Fruit fly (Drosophila melanogaster): ENCODE data around the gene Cyp1.
A peak's percentile ranks its signal among the peaks of the same experiment; 100 is the strongest.

- TF ChIP-seq Ets98B (GFP tag; IDR thresholded peaks at IDR 0.05): peak; percentile 65; the same call in 1 of the 2 replicates
- no peak for TF ChIP-seq CG10348 (GFP tag; IDR thresholded peaks at IDR 0.05)
- peak; percentile 60; the same call in 1 of the 3 replicates for TF ChIP-seq CG4496 (GFP tag; IDR thresholded peaks at IDR 0.05)
- peak; percentile 35 for TF ChIP-seq CG8301 (tag; optimal IDR thresholded peaks at IDR 0.05)
- TF ChIP-seq CG8159 (tag; optimal IDR thresholded peaks at IDR 0.05): peak; percentile 28
- peak; percentile 37 for TF ChIP-seq CG13204 (GFP tag; optimal IDR thresholded peaks at IDR 0.05)
- peak; percentile 55 for TF ChIP-seq CG14655 (GFP tag; optimal IDR thresholded peaks at IDR 0.05)
- TF ChIP-seq Pif1A (GFP tag; optimal IDR thresholded peaks at IDR 0.05): peak; percentile 15
- TF ChIP-seq D1 (tag; optimal IDR thresholded peaks at IDR 0.05): no peak
- peak; percentile 65 for TF ChIP-seq EcR (GFP tag; optimal IDR thresholded peaks at IDR 0.05)
- TF ChIP-seq CG32121 (GFP tag; IDR thresholded peaks at IDR 0.05): peak; percentile 52
- TF ChIP-seq rn (GFP tag; IDR thresholded peaks at IDR 0.05): 0 out of 2 replicates have a peak, but pooled peaks have one; percentile 12
Observed at dm6 chrX:16270795-16271194, 49.4 kb downstream of the Cyp1 start, which contains the start of gene Mfe2.
